Worm (Caenorhabditis elegans) whole organism, L1 larva: ENCODE results near the gene rps-23.

Experiments
- elt-3 ChIP-seq, 6 experiments: fragments of 150-350 bp in 1 of 6; sonication (generic microtip); optimal IDR thresholded peaks; 2 replicates each; lab custom pipeline; 2017 to 2018; ENCODE audit warnings: missing biosample characterization in 6 of 6, missing genetic modification characterization in 6 of 6, inconsistent platforms in 1 of 6
- lin-39 ChIP-seq: fragments of 150-350 bp; optimal IDR thresholded peaks from 2 replicates; lab custom pipeline; 2014; ENCODE audit warnings: missing biosample characterization, missing genetic modification reagents, missing genetic modification characterization
- nhr-237 ChIP-seq: fragments of 150-350 bp; optimal IDR thresholded peaks from 2 replicates; lab custom pipeline; 2014; ENCODE audit warnings: missing biosample characterization, missing genetic modification characterization
- nhr-84 ChIP-seq: sonication (generic microtip); optimal IDR thresholded peaks from 2 replicates; lab custom pipeline; 2017; ENCODE audit warnings: missing biosample characterization, missing genetic modification characterization
- nhr-90 ChIP-seq: sonication (generic microtip); optimal IDR thresholded peaks from 2 replicates; lab custom pipeline; 2016; ENCODE audit warnings: mild to moderate bottlenecking, missing genetic modification characterization, missing compliant biosample characterization; ENCODE audit not compliant: poor library complexity
- pag-3 ChIP-seq: sonication (generic microtip); optimal IDR thresholded peaks from 2 replicates; lab custom pipeline; 2017; ENCODE audit warnings: missing genetic modification characterization, mild to moderate bottlenecking, missing compliant biosample characterization, antibody characterized with exemption, borderline replicate concordance; ENCODE audit not compliant: insufficient read depth
- snu-23 ChIP-seq: sonication (generic microtip); optimal IDR thresholded peaks from 2 replicates; lab custom pipeline; 2016; ENCODE audit warnings: missing genetic modification characterization, missing compliant biosample characterization

DNA sequence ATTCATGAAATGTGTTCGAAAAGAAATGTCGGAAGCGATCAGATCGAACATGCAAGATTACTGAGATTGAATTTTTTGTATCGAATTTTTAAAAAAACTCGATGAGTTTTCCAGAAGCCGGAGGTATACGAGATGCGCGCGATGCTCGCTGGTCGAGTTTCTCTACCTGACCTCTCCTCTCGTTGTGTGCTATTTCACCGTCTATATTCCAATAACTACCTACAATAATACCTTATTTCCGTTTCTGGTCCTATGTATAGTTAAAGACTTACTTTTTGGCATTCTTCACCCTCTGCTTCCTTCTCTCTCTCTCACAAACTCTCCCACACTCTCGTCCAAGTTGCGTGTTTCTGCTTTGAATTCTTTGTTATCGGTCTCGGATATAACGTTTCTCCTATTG lies 19.5 kb downstream of the rps-23 start:
- no peak for TF ChIP-seq nhr-84 (tag; lab: Kevin White, UChicago)
- no peak for TF ChIP-seq elt-3 (tag; optimal IDR thresholded peaks at IDR 0.05; lab: Kevin White, UChicago)
- TF ChIP-seq nhr-90, result no peak
- TF ChIP-seq snu-23 (GFP tag; lab: Kevin White, UChicago), result no peak
- TF ChIP-seq pag-3 (tag; lab: Kevin White, UChicago), result no peak
- no peak for TF ChIP-seq nhr-237 (tag; lab: Kevin White, UChicago)
- TF ChIP-seq lin-39, result no peak
